Fruit fly (Drosophila melanogaster) whole organism, adult: ENCODE results near the gene CG31267.

Experiments
- CG11617 ChIP-seq: fragments of 200-800 bp; sonication (Bioruptor generic); optimal IDR thresholded peaks from 2 replicates; lab custom pipeline; 2017; ENCODE audit warnings: mild to moderate bottlenecking, missing biosample characterization, missing genetic modification reagents, missing genetic modification characterization
- CG12768 ChIP-seq: fragments of 200-800 bp; sonication (Bioruptor generic); optimal IDR thresholded peaks from 2 replicates; lab custom pipeline; 2017; ENCODE audit warnings: missing biosample characterization, missing genetic modification characterization, mild to moderate bottlenecking, moderate library complexity, missing genetic modification reagents
- CG14711 ChIP-seq: fragments of 200-800 bp; sonication (Bioruptor generic); optimal IDR thresholded peaks from 2 replicates; lab custom pipeline; 2018; ENCODE audit warnings: missing biosample characterization, mild to moderate bottlenecking, missing genetic modification characterization, moderate library complexity
- CG1620 ChIP-seq: fragments of 200-800 bp; sonication (Bioruptor generic); optimal IDR thresholded peaks from 2 replicates; lab custom pipeline; 2016; ENCODE audit warnings: missing biosample characterization, missing genetic modification characterization
- CG33017 ChIP-seq: fragments of 200-800 bp; sonication (Bioruptor generic); optimal IDR thresholded peaks from 2 replicates; lab custom pipeline; 2018; ENCODE audit warnings: missing biosample characterization, mild to moderate bottlenecking, missing genetic modification characterization, moderate library complexity
- CG5204 ChIP-seq: fragments of 200-800 bp; sonication (Bioruptor generic); optimal IDR thresholded peaks from 2 replicates; lab custom pipeline; 2016; ENCODE audit warnings: missing biosample characterization, missing genetic modification characterization
- CG7045 ChIP-seq: fragments of 200-800 bp; sonication (Bioruptor generic); optimal IDR thresholded peaks from 2 replicates; lab custom pipeline; 2017; ENCODE audit warnings: missing biosample characterization, mild to moderate bottlenecking, missing genetic modification characterization
- CG7101 ChIP-seq: fragments of 200-800 bp; sonication (Bioruptor generic); optimal IDR thresholded peaks from 2 replicates; lab custom pipeline; 2018; ENCODE audit warnings: missing biosample characterization, mild to moderate bottlenecking, missing genetic modification characterization, moderate library complexity
- Clk ChIP-seq: fragments of 200-800 bp; sonication (Bioruptor generic); optimal IDR thresholded peaks from 2 replicates; lab custom pipeline; 2017; ENCODE audit warnings: missing biosample characterization, missing genetic modification characterization
- Crg-1 ChIP-seq: fragments of 200-800 bp; sonication (Bioruptor generic); optimal IDR thresholded peaks from 2 replicates; lab custom pipeline; 2016; ENCODE audit warnings: missing biosample characterization, missing genetic modification characterization
- Hr96 ChIP-seq: fragments of 200-800 bp; sonication (Bioruptor generic); optimal IDR thresholded peaks from 2 replicates; lab custom pipeline; 2016; ENCODE audit warnings: missing biosample characterization, missing genetic modification characterization
- Mnt ChIP-seq: fragments of 200-800 bp; sonication (Bioruptor generic); optimal IDR thresholded peaks from 2 replicates; lab custom pipeline; 2016; ENCODE audit warnings: missing biosample characterization, mild to moderate bottlenecking, missing genetic modification characterization
- bab1 ChIP-seq: fragments of 200-800 bp; sonication (Bioruptor generic); optimal IDR thresholded peaks from 3 replicates; lab custom pipeline; 2019; ENCODE audit warnings: missing biosample characterization, mild to moderate bottlenecking, missing genetic modification characterization, moderate library complexity
- cic ChIP-seq: fragments of 200-800 bp; sonication (Bioruptor generic); optimal IDR thresholded peaks from 2 replicates; lab custom pipeline; 2017; ENCODE audit warnings: missing biosample characterization, mild to moderate bottlenecking, missing genetic modification characterization, moderate library complexity
- cnc ChIP-seq, 2 experiments: fragments of >200 bp; optimal IDR thresholded peaks; 2 replicates each; lab custom pipeline; 2017
- kay ChIP-seq: fragments of 200-800 bp; sonication (Bioruptor generic); peaks from one replicate; lab custom pipeline; 2016; ENCODE audit warnings: missing biosample characterization, missing genetic modification characterization, borderline replicate concordance
- ovo ChIP-seq: fragments of 200-800 bp; sonication (Bioruptor generic); optimal IDR thresholded peaks from 2 replicates; lab custom pipeline; 2016; ENCODE audit warnings: missing biosample characterization, missing genetic modification characterization
- pad ChIP-seq: fragments of 200-800 bp; sonication (Bioruptor generic); optimal IDR thresholded peaks from 3 replicates; lab custom pipeline; 2017; ENCODE audit warnings: missing biosample characterization, missing genetic modification characterization, mild to moderate bottlenecking, moderate library complexity, missing genetic modification reagents
- tj ChIP-seq: fragments of 200-800 bp; sonication (Bioruptor generic); optimal IDR thresholded peaks from 3 replicates; lab custom pipeline; 2017; ENCODE audit warnings: missing biosample characterization, mild to moderate bottlenecking, missing genetic modification characterization, moderate library complexity
- toe ChIP-seq: fragments of 200-800 bp; sonication (Bioruptor generic); optimal IDR thresholded peaks from 2 replicates; lab custom pipeline; 2016; ENCODE audit warnings: missing biosample characterization, missing genetic modification characterization

The CG31267 gene

DNA sequence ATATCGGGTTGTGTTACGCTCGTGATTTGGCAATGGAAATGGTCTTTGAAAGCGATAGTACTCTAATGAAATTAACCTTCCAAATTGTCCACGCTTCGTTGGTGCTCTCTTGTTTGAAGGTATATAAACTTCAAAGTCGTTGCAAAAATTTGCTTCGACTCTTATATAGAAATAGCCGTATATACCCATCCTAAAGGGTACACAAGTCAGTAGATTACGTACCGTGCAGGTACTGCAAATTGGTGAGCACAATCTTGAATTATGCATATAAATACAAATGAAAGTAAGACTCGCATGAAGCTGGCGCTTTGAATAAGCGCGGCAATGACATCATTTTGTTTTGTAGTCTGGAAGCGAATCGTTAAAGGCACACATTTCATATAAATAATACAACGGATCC, 17.8 kb upstream of the CG31267 start:
- no peak for TF ChIP-seq Clk (GFP tag; lab: Kevin White, UChicago)
- no peak for TF ChIP-seq pad (GFP tag; lab: Kevin White, UChicago)
- TF ChIP-seq bab1 (GFP tag; lab: Kevin White, UChicago) = no peak
- TF ChIP-seq CG14711 (tag; lab: Kevin White, UChicago) = peak; percentile 43
- no peak for TF ChIP-seq CG33017 (tag; lab: Kevin White, UChicago)
- TF ChIP-seq CG11617 (GFP tag; lab: Kevin White, UChicago) = no peak
- TF ChIP-seq Mnt = no peak
- peak; percentile 90 for TF ChIP-seq kay
- TF ChIP-seq CG12768 = peak; percentile 30
- peak; percentile 19 for TF ChIP-seq CG7101
- TF ChIP-seq CG5204 (GFP tag; lab: Kevin White, UChicago) = no peak
- no peak for TF ChIP-seq Hr96 (GFP tag; lab: Kevin White, UChicago)

dm6 chr3R:17117607-17118327, 16.2 kb upstream of the CG31267 start:
- TF ChIP-seq kay (no peak), CG7045 (no peak), CG12768 (no peak), CG7101 (no peak)

dm6 chr3R:17118917-17119378, 15.0 kb upstream of the CG31267 start:
- peak; percentile 7 for TF ChIP-seq Mnt
- peak; percentile 6 for TF ChIP-seq CG12768
- TF ChIP-seq CG7101 = peak; percentile 3
- TF ChIP-seq Hr96 (GFP tag; lab: Kevin White, UChicago) = no peak
- TF ChIP-seq cic (GFP tag; lab: Kevin White, UChicago) = peak; percentile 11
- peak; percentile 2 for TF ChIP-seq CG33017 (tag; lab: Kevin White, UChicago)
- TF ChIP-seq bab1 (GFP tag; lab: Kevin White, UChicago) = peak; percentile 43
- no peak for TF ChIP-seq cnc (optimal IDR thresholded peaks at IDR 0.05; lab: Kevin White, UChicago)
- TF ChIP-seq tj (GFP tag; lab: Kevin White, UChicago) = peak; percentile 80

- no peak for TF ChIP-seq cic (GFP tag; lab: Kevin White, UChicago)
Observed at dm6 chr3R:17120165-17120564, 13.8 kb upstream of the CG31267 start, which contains the start of gene CG34278. TSS of gene CG34278 (plus strand) at chr3R:17120465.

DNA sequence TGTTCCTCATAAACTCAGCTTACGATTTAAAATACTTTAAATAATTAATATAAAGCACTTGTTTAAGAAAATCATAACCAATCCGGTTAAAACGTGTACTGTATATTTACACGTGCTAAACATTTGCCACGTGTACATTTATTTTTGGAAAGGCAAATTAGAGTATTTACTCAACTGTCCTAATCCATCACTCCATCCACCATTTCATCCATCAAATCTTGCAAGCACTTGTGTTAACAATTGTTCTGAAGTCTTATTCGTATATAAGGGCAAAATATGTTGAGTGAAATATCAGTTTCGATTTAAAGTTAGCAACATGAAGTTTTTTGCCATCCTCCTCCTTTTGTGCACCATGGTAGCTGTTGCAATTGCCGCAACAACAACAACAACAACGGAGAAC, 12.7 kb upstream of the CG31267 start, which contains the start of gene CG42779:
Gene CG42779, plus strand, starts transcription at position 301 of the 400 bp plus-strand sequence.
- TF ChIP-seq CG11617 (GFP tag; lab: Kevin White, UChicago) = no peak
- TF ChIP-seq bab1 (GFP tag; lab: Kevin White, UChicago) = no peak
- TF ChIP-seq CG12768 = no peak
- TF ChIP-seq Crg-1 (GFP tag; lab: Kevin White, UChicago) = no peak
- TF ChIP-seq cic (GFP tag; lab: Kevin White, UChicago) = no peak
- TF ChIP-seq ovo (GFP tag; lab: Kevin White, UChicago) = no peak
- TF ChIP-seq Clk (GFP tag; lab: Kevin White, UChicago) = no peak
- TF ChIP-seq Hr96 (GFP tag; lab: Kevin White, UChicago) = no peak
- TF ChIP-seq pad (GFP tag; lab: Kevin White, UChicago) = no peak
- TF ChIP-seq CG7101 = no peak
- no peak for TF ChIP-seq toe (GFP tag; lab: Kevin White, UChicago)
- TF ChIP-seq CG5204 (GFP tag; lab: Kevin White, UChicago) = no peak
- TF ChIP-seq CG33017 (tag; lab: Kevin White, UChicago) = no peak
- no peak for TF ChIP-seq CG1620

- TF ChIP-seq pad (GFP tag; lab: Kevin White, UChicago) (no peak), Hr96 (GFP tag; lab: Kevin White, UChicago) (no peak)
Observed at dm6 chr3R:17122796-17123504, 11.0 kb upstream of the CG31267 start.

dm6 chr3R:17124177-17124576, 9.8 kb upstream of the CG31267 start, which contains the start of gene CG45079:
TSS of gene CG45079 (plus strand) at chr3R:17124477.
- no peak for TF ChIP-seq cnc (optimal IDR thresholded peaks at IDR 0.05; lab: Kevin White, UChicago)
- TF ChIP-seq CG33017 (tag; lab: Kevin White, UChicago) = no peak
